Fruit fly (Drosophila melanogaster) whole organism, embryonic: ENCODE results near the gene Vps26.

Experiments
- Asciz ChIP-seq: fragments of 200-800 bp; sonication (Bioruptor generic); optimal IDR thresholded peaks from 2 replicates; lab custom pipeline; 2017; ENCODE audit warnings: missing biosample characterization, mild to moderate bottlenecking, missing genetic modification characterization, missing genetic modification reagents
- Awh ChIP-seq: fragments of 200-800 bp; sonication (Bioruptor generic); IDR thresholded peaks from 2 replicates; pipeline ENCODE4, ENCODE4 v1.3.6; 2022; ENCODE audit warnings: missing biosample characterization, missing genetic modification characterization
- CG10147 ChIP-seq: fragments of 200-800 bp; sonication (Bioruptor generic); optimal IDR thresholded peaks from 2 replicates; lab custom pipeline; 2019; ENCODE audit warnings: missing biosample characterization, mild to moderate bottlenecking, missing genetic modification characterization, moderate library complexity
- CG10209 ChIP-seq: fragments of 200-800 bp; sonication (Bioruptor generic); optimal IDR thresholded peaks from 3 replicates; lab custom pipeline; 2017; ENCODE audit warnings: missing biosample characterization, mild to moderate bottlenecking, missing genetic modification characterization, missing genetic modification reagents
- CG14965 ChIP-seq: fragments of 200-800 bp; sonication (Bioruptor generic); optimal IDR thresholded peaks from 2 replicates; lab custom pipeline; 2016; ENCODE audit warnings: missing biosample characterization, missing genetic modification characterization, borderline replicate concordance
- CG15073 ChIP-seq: fragments of 200-800 bp; sonication (Bioruptor generic); optimal IDR thresholded peaks from 2 replicates; lab custom pipeline; 2016; ENCODE audit warnings: missing biosample characterization, missing genetic modification characterization
- CG16863 ChIP-seq: fragments of 200-800 bp; sonication (Bioruptor generic); optimal IDR thresholded peaks from 3 replicates; lab custom pipeline; 2016; ENCODE audit warnings: missing biosample characterization, missing genetic modification characterization
- CG17328 ChIP-seq: fragments of 200-800 bp; sonication (Bioruptor generic); IDR thresholded peaks from 2 replicates; pipeline ENCODE4 v1.3.6; 2022; ENCODE audit warnings: missing biosample characterization, missing genetic modification characterization
- CG17912 ChIP-seq: fragments of 200-800 bp; sonication (Bioruptor generic); optimal IDR thresholded peaks from 2 replicates; lab custom pipeline; 2018; ENCODE audit warnings: missing biosample characterization, mild to moderate bottlenecking, missing genetic modification characterization
- CG18011 ChIP-seq: fragments of 200-800 bp; sonication (Bioruptor generic); optimal IDR thresholded peaks from 2 replicates; lab custom pipeline; 2017; ENCODE audit warnings: missing biosample characterization, missing genetic modification characterization, mild to moderate bottlenecking, moderate library complexity, missing genotype
- CG18764 ChIP-seq: fragments of 200-800 bp; sonication (Bioruptor generic); optimal IDR thresholded peaks from 3 replicates; lab custom pipeline; 2016; ENCODE audit warnings: missing biosample characterization, missing genetic modification characterization
- CG2678 ChIP-seq: fragments of 200-800 bp; sonication (Bioruptor generic); optimal IDR thresholded peaks from 3 replicates; lab custom pipeline; 2019; ENCODE audit warnings: missing biosample characterization, mild to moderate bottlenecking, missing genetic modification characterization, moderate library complexity
- CG3838 ChIP-seq: fragments of 200-800 bp; sonication (Bioruptor generic); optimal IDR thresholded peaks from 3 replicates; lab custom pipeline; 2016; ENCODE audit warnings: missing biosample characterization, missing genetic modification characterization
- CG4424 ChIP-seq: fragments of 200-800 bp; sonication (Bioruptor generic); optimal IDR thresholded peaks from 3 replicates; lab custom pipeline; 2016; ENCODE audit warnings: missing biosample characterization, missing genetic modification characterization
- CG6254 ChIP-seq: fragments of 200-800 bp; sonication (Bioruptor generic); optimal IDR thresholded peaks from 3 replicates; lab custom pipeline; 2017; ENCODE audit warnings: mild to moderate bottlenecking, missing biosample characterization, missing genetic modification reagents, missing genetic modification characterization
- CG6272 ChIP-seq: fragments of 200-800 bp; sonication (Bioruptor generic); IDR thresholded peaks from 2 replicates; pipeline ENCODE4 v1.3.6; 2022; ENCODE audit warnings: missing biosample characterization, missing genetic modification characterization
- CG7786 ChIP-seq: fragments of 200-800 bp; sonication (Bioruptor generic); optimal IDR thresholded peaks from 2 replicates; lab custom pipeline; 2016; ENCODE audit warnings: missing biosample characterization, missing genetic modification characterization
- CG8765 ChIP-seq: fragments of 200-800 bp; sonication (Bioruptor generic); IDR thresholded peaks from 2 replicates; pipeline ENCODE4 v1.3.6; 2022; ENCODE audit warnings: missing biosample characterization, missing genetic modification characterization
- CG9609 ChIP-seq: fragments of 200-800 bp; sonication (Bioruptor generic); optimal IDR thresholded peaks from 3 replicates; lab custom pipeline; 2016; ENCODE audit warnings: missing biosample characterization, missing genetic modification characterization
- Camta ChIP-seq: fragments of 200-800 bp; sonication (Bioruptor generic); optimal IDR thresholded peaks from 2 replicates; lab custom pipeline; 2016; ENCODE audit warnings: missing biosample characterization, missing genetic modification characterization
- Elba2 ChIP-seq: fragments of 200-800 bp; sonication (Bioruptor generic); optimal IDR thresholded peaks from 3 replicates; lab custom pipeline; 2016; ENCODE audit warnings: missing biosample characterization, missing genetic modification characterization
- Hmr ChIP-seq: fragments of 200-800 bp; sonication (Bioruptor generic); optimal IDR thresholded peaks from 3 replicates; lab custom pipeline; 2017; ENCODE audit warnings: mild to moderate bottlenecking, missing biosample characterization, missing genetic modification reagents, missing genetic modification characterization
- MESR4 ChIP-seq: fragments of 200-800 bp; sonication (Bioruptor generic); optimal IDR thresholded peaks from 2 replicates; lab custom pipeline; 2018; ENCODE audit warnings: missing biosample characterization, mild to moderate bottlenecking, missing genetic modification characterization, moderate library complexity
- Max ChIP-seq: fragments of 200-800 bp; sonication (Bioruptor generic); optimal IDR thresholded peaks from 2 replicates; lab custom pipeline; 2016; ENCODE audit warnings: missing biosample characterization, mild to moderate bottlenecking, missing genetic modification characterization
- NC2β ChIP-seq: fragments of 200-800 bp; sonication (Bioruptor generic); optimal IDR thresholded peaks from 2 replicates; lab custom pipeline; 2016; ENCODE audit warnings: missing biosample characterization, missing genetic modification characterization
- Pdp1 ChIP-seq, 2 experiments: fragments of 200-800 bp; sonication (Bioruptor generic); optimal IDR thresholded peaks; 3 replicates each; lab custom pipeline; 2016; ENCODE audit warnings: missing biosample characterization in 2 of 2, missing genetic modification characterization in 2 of 2, mild to moderate bottlenecking in 1 of 2, moderate library complexity in 1 of 2
- Rx ChIP-seq: fragments of 200-800 bp; sonication (Bioruptor generic); IDR thresholded peaks from 2 replicates; pipeline ENCODE4 v1.3.6; 2022; ENCODE audit warnings: missing biosample characterization, missing genetic modification characterization
- Side ChIP-seq: fragments of 200-800 bp; sonication (Bioruptor generic); optimal IDR thresholded peaks from 2 replicates; lab custom pipeline; 2016; ENCODE audit warnings: missing biosample characterization, missing genetic modification characterization
- Sin3A ChIP-seq: fragments of >200 bp; optimal IDR thresholded peaks from 2 replicates; lab custom pipeline; 2018
- Trl ChIP-seq, 3 experiments: fragments of >200 bp in 2 of 3; fragments of 200-800 bp in 1 of 3; sonication (Bioruptor generic) in 1 of 3; optimal IDR thresholded peaks; 2 replicates in 1 of 3; 3 replicates in 2 of 3; lab custom pipeline; 2016 to 2017; ENCODE audit warnings: missing biosample characterization in 1 of 3, missing genetic modification characterization in 1 of 3
- Xrp1 ChIP-seq: fragments of 200-800 bp; sonication (Bioruptor generic); IDR thresholded peaks from 2 replicates; pipeline ENCODE4 v1.3.6; 2022; ENCODE audit warnings: missing biosample characterization, missing genetic modification characterization
- ap ChIP-seq: fragments of 200-800 bp; sonication (Bioruptor generic); IDR thresholded peaks from 2 replicates; pipeline ENCODE4 v1.3.6; 2022; ENCODE audit warnings: missing biosample characterization, missing genetic modification characterization
- ase ChIP-seq: fragments of 200-800 bp; sonication (Bioruptor generic); IDR thresholded peaks from 3 replicates; pipeline ENCODE4 v1.3.6; 2022; ENCODE audit warnings: missing biosample characterization, missing genetic modification characterization
- crc ChIP-seq: fragments of 200-800 bp; sonication (Bioruptor generic); optimal IDR thresholded peaks from 2 replicates; lab custom pipeline; 2016; ENCODE audit warnings: missing biosample characterization, missing genetic modification characterization
- dmrt11E ChIP-seq: fragments of 200-800 bp; sonication (Bioruptor generic); optimal IDR thresholded peaks from 3 replicates; lab custom pipeline; 2018; ENCODE audit warnings: missing biosample characterization, mild to moderate bottlenecking, missing genetic modification characterization, moderate library complexity
- dpn ChIP-seq, 2 experiments: fragments of 200-800 bp; sonication (Bioruptor generic); optimal IDR thresholded peaks; 3 replicates each; lab custom pipeline; 2016; ENCODE audit warnings: missing biosample characterization in 2 of 2, missing genetic modification characterization in 2 of 2
- emc ChIP-seq: fragments of 200-800 bp; sonication (Bioruptor generic); optimal IDR thresholded peaks from 2 replicates; lab custom pipeline; 2016; ENCODE audit warnings: missing biosample characterization, missing genetic modification characterization
- esg ChIP-seq: fragments of 200-800 bp; sonication (Bioruptor generic); conservative IDR thresholded peaks from 2 replicates; pipeline ENCODE4 v1.3.6; 2022; ENCODE audit warnings: missing biosample characterization, missing genetic modification characterization
- fd3F ChIP-seq: fragments of 200-800 bp; sonication (Bioruptor generic); optimal IDR thresholded peaks from 2 replicates; lab custom pipeline; 2018; ENCODE audit warnings: missing biosample characterization, mild to moderate bottlenecking, missing genetic modification characterization, moderate library complexity
- jing ChIP-seq: fragments of 200-800 bp; sonication (Bioruptor generic); optimal IDR thresholded peaks from 2 replicates; lab custom pipeline; 2018; ENCODE audit warnings: missing biosample characterization, mild to moderate bottlenecking, missing genetic modification characterization
- klu ChIP-seq: fragments of 200-800 bp; sonication (Bioruptor generic); IDR thresholded peaks from 2 replicates; pipeline ENCODE4 v1.3.6; 2022; ENCODE audit warnings: missing biosample characterization, missing genetic modification characterization
- lab ChIP-seq: fragments of 200-800 bp; sonication (Bioruptor generic); optimal IDR thresholded peaks from 3 replicates; lab custom pipeline; 2017; ENCODE audit warnings: missing biosample characterization, missing genetic modification characterization, mild to moderate bottlenecking, moderate library complexity, missing genetic modification reagents
- lilli ChIP-seq: fragments of 200-800 bp; sonication (Bioruptor generic); optimal IDR thresholded peaks from 3 replicates; lab custom pipeline; 2016; ENCODE audit warnings: missing biosample characterization, missing genetic modification characterization
- otp ChIP-seq: fragments of 200-800 bp; sonication (Bioruptor generic); IDR thresholded peaks from 3 replicates; pipeline ENCODE4, ENCODE4 v1.3.6; 2022; ENCODE audit warnings: missing biosample characterization, missing genetic modification characterization
- pho ChIP-seq: fragments of 200-800 bp; sonication (Bioruptor generic); optimal IDR thresholded peaks from 2 replicates; lab custom pipeline; 2016; ENCODE audit warnings: missing biosample characterization, missing genetic modification characterization
- sim ChIP-seq: fragments of 200-800 bp; sonication (Bioruptor generic); IDR thresholded peaks from 2 replicates; pipeline ENCODE4 v1.3.6; 2022; ENCODE audit warnings: missing biosample characterization, missing genetic modification characterization
- sqz ChIP-seq: fragments of 200-800 bp; sonication (Bioruptor generic); optimal IDR thresholded peaks from 3 replicates; lab custom pipeline; 2018; ENCODE audit warnings: missing biosample characterization, mild to moderate bottlenecking, missing genetic modification characterization
- tna ChIP-seq: fragments of 200-800 bp; sonication (Bioruptor generic); IDR thresholded peaks from 2 replicates; pipeline ENCODE4 v1.3.6; 2022; ENCODE audit warnings: missing biosample characterization, missing genetic modification characterization; ENCODE audit not compliant: partially characterized antibody
- ttk ChIP-seq: fragments of 200-800 bp; sonication (Bioruptor generic); IDR thresholded peaks from 2 replicates; pipeline ENCODE4 v2.1.2; 2022; ENCODE audit warnings: missing biosample characterization, missing genetic modification characterization
- zen ChIP-seq: fragments of 200-800 bp; sonication (Bioruptor generic); optimal IDR thresholded peaks from 3 replicates; lab custom pipeline; 2018; ENCODE audit warnings: missing biosample characterization, mild to moderate bottlenecking, missing genetic modification characterization, moderate library complexity

Vps26 gene

DNA sequence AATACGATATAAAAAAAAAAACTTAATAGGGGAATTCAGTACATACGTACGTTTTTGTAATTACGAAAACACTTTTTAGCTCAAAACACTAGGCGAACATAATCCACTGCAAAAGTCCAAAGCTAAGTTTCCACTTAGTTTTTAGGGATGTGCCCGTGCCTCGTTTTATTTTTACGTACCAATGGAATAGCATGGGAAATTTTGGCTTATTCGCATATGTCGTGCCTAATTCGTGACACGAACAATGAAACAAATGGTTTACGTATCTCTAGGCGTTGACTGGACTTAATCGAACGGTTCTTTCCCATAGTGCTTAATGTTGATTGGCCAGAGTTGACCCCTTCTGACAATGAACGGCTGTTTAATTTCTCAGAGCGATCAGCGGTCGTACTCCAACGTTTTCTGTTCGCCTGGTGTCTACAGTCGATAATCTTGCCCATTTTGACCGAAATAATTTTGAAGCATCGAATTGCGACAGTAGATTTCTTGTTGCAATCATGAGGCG lies 6.0 kb downstream of the Vps26 start, which contains the start of gene CG14818 (continued):
- TF ChIP-seq CG6254 (GFP tag; lab: Kevin White, UChicago), result no peak
- TF ChIP-seq zen, result peak; percentile 20
- peak; percentile 45 for TF ChIP-seq dmrt11E (tag; lab: Kevin White, UChicago)
- TF ChIP-seq ase, result 0 out of 3 replicates have a peak, but pooled peaks have one; percentile 25
- TF ChIP-seq Rx (GFP tag; lab: Robert Waterston, UW), result peak; percentile 38
- TF ChIP-seq CG18764 (GFP tag; lab: Kevin White, UChicago), result peak; percentile 16
- TF ChIP-seq CG14965 (GFP tag; lab: Kevin White, UChicago), result no peak
- TF ChIP-seq CG17328 (GFP tag; lab: Robert Waterston, UW), result peak; percentile 58
- peak; percentile 48 for TF ChIP-seq fd3F (GFP tag; lab: Kevin White, UChicago)
- peak; percentile 68 for TF ChIP-seq Xrp1
- TF ChIP-seq crc (GFP tag; lab: Kevin White, UChicago), result peak; percentile 50
- TF ChIP-seq pho (GFP tag; lab: Kevin White, UChicago), result peak; percentile 41
- no peak for TF ChIP-seq NC2β
- TF ChIP-seq tna, result peak; percentile 53; the same call in 1 of the 2 replicates
- no peak for TF ChIP-seq Sin3A (lab: Kevin White, UChicago)
- no peak for TF ChIP-seq CG18011
- no peak for TF ChIP-seq Elba2 (GFP tag; lab: Kevin White, UChicago)
- peak; percentile 72 for TF ChIP-seq lilli (GFP tag; lab: Kevin White, UChicago)
- TF ChIP-seq CG15073 (GFP tag; lab: Kevin White, UChicago), result no peak
- TF ChIP-seq CG7786 (GFP tag; lab: Kevin White, UChicago), result peak; percentile 74
- no peak for TF ChIP-seq Trl (optimal IDR thresholded peaks at IDR 0.05; lab: Kevin White, UChicago)
- TF ChIP-seq Trl (GFP tag; optimal IDR thresholded peaks at IDR 0.05; lab: Kevin White, UChicago), result peak; percentile 69
- TF ChIP-seq Pdp1 (GFP tag; optimal IDR thresholded peaks at IDR 0.05; lab: Kevin White, UChicago), result peak; percentile 36 to 63
- TF ChIP-seq CG4424 (GFP tag; lab: Kevin White, UChicago), result peak; percentile 50
- TF ChIP-seq jing (GFP tag; lab: Kevin White, UChicago), result no peak
- TF ChIP-seq ap (GFP tag; lab: Robert Waterston, UW), result 0 out of 2 replicates have a peak, but pooled peaks have one; percentile 9
- TF ChIP-seq CG6272 (GFP tag; lab: Robert Waterston, UW), result peak; percentile 50
- TF ChIP-seq CG9609 (GFP tag; lab: Kevin White, UChicago), result peak; percentile 64
- no peak; the same call in 1 of the 2 replicates for TF ChIP-seq klu
- TF ChIP-seq ttk, result 0 out of 2 replicates have a peak, but pooled peaks have one; percentile 19
- TF ChIP-seq CG10147 (GFP tag; lab: Kevin White, UChicago), result peak; percentile 65
- peak; percentile 64 for TF ChIP-seq Camta (GFP tag; lab: Kevin White, UChicago)
- TF ChIP-seq Side (GFP tag; lab: Kevin White, UChicago), result peak; percentile 63
- TF ChIP-seq Asciz (GFP tag; lab: Kevin White, UChicago), result no peak
- peak; percentile 31; the same call in 1 of the 2 replicates for TF ChIP-seq esg (GFP tag; lab: Robert Waterston, UW)
- no peak for TF ChIP-seq Max
- no peak for TF ChIP-seq Awh (GFP tag; lab: Robert Waterston, UW)
- peak; percentile 72 for TF ChIP-seq CG2678
- peak; percentile 56; the same call in 1 of the 3 replicates for TF ChIP-seq otp (GFP tag; lab: Robert Waterston, UW)
- peak; percentile 12 for TF ChIP-seq emc
- peak; percentile 56 for TF ChIP-seq CG8765
- no peak for TF ChIP-seq CG3838 (GFP tag; lab: Kevin White, UChicago)
- peak; percentile 56 for TF ChIP-seq CG10209
- no peak for TF ChIP-seq sim (GFP tag; lab: Robert Waterston, UW)
- TF ChIP-seq dpn (GFP tag; optimal IDR thresholded peaks at IDR 0.05; lab: Kevin White, UChicago), result peak; percentile 59 to 61
- TF ChIP-seq lab (GFP tag; lab: Kevin White, UChicago), result peak; percentile 71
- peak; percentile 13 for TF ChIP-seq CG17912 (GFP tag; lab: Kevin White, UChicago)
- TF ChIP-seq Hmr, result peak; percentile 70
- TF ChIP-seq sqz (GFP tag; lab: Kevin White, UChicago), result peak; percentile 80
- TF ChIP-seq CG16863, result peak; percentile 56
- no peak for TF ChIP-seq MESR4 (GFP tag; lab: Kevin White, UChicago)
